Worm (Caenorhabditis elegans) whole organism, L2 larva: ENCODE data around the gene Y57G11C.51.
A peak's percentile ranks its signal among the peaks of the same experiment; 100 is the strongest.

Source experiments
- C34F6.9 ChIP-seq: fragments of 150-350 bp; optimal IDR thresholded peaks from 2 replicates; lab custom pipeline; 2014; ENCODE audit warnings: missing biosample characterization, missing genetic modification characterization
- F13H6.1 ChIP-seq: sonication (generic microtip); optimal IDR thresholded peaks from 2 replicates; lab custom pipeline; 2016; ENCODE audit warnings: missing genetic modification characterization, missing compliant biosample characterization
- Y55F3AM.14 ChIP-seq: fragments of 200-800 bp; sonication (Bioruptor generic); optimal IDR thresholded peaks from 2 replicates; lab custom pipeline; 2018; ENCODE audit warnings: mild to moderate bottlenecking, missing genetic modification characterization, missing compliant biosample characterization
- ZK546.5 ChIP-seq: sonication (generic microtip); optimal IDR thresholded peaks from 2 replicates; lab custom pipeline; 2017; ENCODE audit warnings: missing biosample characterization, missing genetic modification characterization
- aly-2 ChIP-seq: fragments of 150-350 bp; optimal IDR thresholded peaks from 2 replicates; lab custom pipeline; 2014; ENCODE audit warnings: missing biosample characterization, missing genetic modification characterization
- ama-1 ChIP-seq: fragments of 150-350 bp; optimal IDR thresholded peaks from 2 replicates; lab custom pipeline; 2018; ENCODE audit warnings: inconsistent platforms
- blmp-1 ChIP-seq: sonication (generic microtip); optimal IDR thresholded peaks from 2 replicates; lab custom pipeline; 2017; ENCODE audit warnings: missing genetic modification characterization, mild to moderate bottlenecking, missing compliant biosample characterization, antibody characterized with exemption, moderate library complexity; ENCODE audit not compliant: insufficient read depth
- ceh-16 ChIP-seq: fragments of 150-350 bp; optimal IDR thresholded peaks from 2 replicates; lab custom pipeline; 2014; ENCODE audit warnings: missing biosample characterization, missing genetic modification characterization
- ceh-82 ChIP-seq: fragments of 150-350 bp; optimal IDR thresholded peaks from 2 replicates; lab custom pipeline; 2014; ENCODE audit warnings: missing biosample characterization, missing genetic modification characterization
- crh-2 ChIP-seq: sonication (generic microtip); optimal IDR thresholded peaks from 2 replicates; lab custom pipeline; 2017; ENCODE audit warnings: missing biosample characterization, missing genetic modification characterization
- dmd-4 ChIP-seq: sonication (generic microtip); optimal IDR thresholded peaks from 2 replicates; lab custom pipeline; 2017; ENCODE audit warnings: missing biosample characterization, missing genetic modification characterization
- egl-27 ChIP-seq: sonication (generic microtip); optimal IDR thresholded peaks from 3 replicates; lab custom pipeline; 2017; ENCODE audit warnings: missing biosample characterization, missing genetic modification reagents, missing genetic modification characterization
- elt-3 ChIP-seq: sonication (generic microtip); optimal IDR thresholded peaks from 2 replicates; lab custom pipeline; 2017; ENCODE audit warnings: missing biosample characterization, missing genetic modification characterization
- fos-1 ChIP-seq: fragments of 150-350 bp; optimal IDR thresholded peaks from 2 replicates; lab custom pipeline; 2014; ENCODE audit warnings: missing biosample characterization, missing genetic modification characterization
- gmeb-1 ChIP-seq: fragments of 150-350 bp; optimal IDR thresholded peaks from 2 replicates; lab custom pipeline; 2014; ENCODE audit warnings: missing biosample characterization, missing genetic modification characterization
- lin-11 ChIP-seq: fragments of 150-350 bp; sonication (generic microtip); optimal IDR thresholded peaks from 2 replicates; lab custom pipeline; 2014; ENCODE audit warnings: missing biosample characterization, missing genetic modification characterization, inconsistent platforms, mixed read lengths
- lin-13 ChIP-seq: fragments of 150-350 bp; optimal IDR thresholded peaks from 2 replicates; lab custom pipeline; 2014; ENCODE audit warnings: missing biosample characterization, missing genetic modification reagents, missing genetic modification characterization
- lsy-2 ChIP-seq, 2 experiments: fragments of 150-350 bp in 1 of 2; sonication (generic microtip) in 1 of 2; optimal IDR thresholded peaks; 2 replicates each; lab custom pipeline; 2014 to 2017; ENCODE audit warnings: missing biosample characterization in 2 of 2, missing genetic modification characterization in 2 of 2
- mab-5 ChIP-seq: fragments of 150-350 bp; optimal IDR thresholded peaks from 2 replicates; lab custom pipeline; 2014; ENCODE audit warnings: missing biosample characterization, missing genetic modification characterization
- mbf-1 ChIP-seq: sonication (generic microtip); optimal IDR thresholded peaks from 2 replicates; lab custom pipeline; 2017; ENCODE audit warnings: missing biosample characterization, missing genetic modification characterization
- mdl-1 ChIP-seq, 2 experiments: fragments of 150-350 bp in 1 of 2; sonication (generic microtip) in 1 of 2; optimal IDR thresholded peaks; 2 replicates each; lab custom pipeline; 2017; ENCODE audit warnings: missing biosample characterization in 2 of 2, missing genetic modification characterization in 2 of 2
- nhr-10 ChIP-seq: sonication (generic microtip); optimal IDR thresholded peaks from 2 replicates; lab custom pipeline; 2017; ENCODE audit warnings: missing biosample characterization, missing genetic modification characterization
- nhr-129 ChIP-seq: fragments of 150-350 bp; optimal IDR thresholded peaks from 2 replicates; lab custom pipeline; 2014; ENCODE audit warnings: missing biosample characterization, missing genetic modification characterization
- nhr-21 ChIP-seq: fragments of 150-350 bp; optimal IDR thresholded peaks from 2 replicates; lab custom pipeline; 2014; ENCODE audit warnings: missing biosample characterization, missing genetic modification characterization
- nhr-23 ChIP-seq: fragments of 150-350 bp; optimal IDR thresholded peaks from 2 replicates; lab custom pipeline; 2014; ENCODE audit warnings: missing biosample characterization, missing genetic modification reagents, missing genetic modification characterization
- nhr-237 ChIP-seq: fragments of 150-350 bp; optimal IDR thresholded peaks from 2 replicates; lab custom pipeline; 2014; ENCODE audit warnings: missing biosample characterization, missing genetic modification characterization
- nhr-25 ChIP-seq: fragments of 150-350 bp; sonication (generic microtip); optimal IDR thresholded peaks from 3 replicates; lab custom pipeline; 2014; ENCODE audit warnings: missing biosample characterization, missing genetic modification characterization
- nhr-6 ChIP-seq: fragments of 150-350 bp; optimal IDR thresholded peaks from 2 replicates; lab custom pipeline; 2014; ENCODE audit warnings: missing biosample characterization, missing genetic modification characterization
- peb-1 ChIP-seq: fragments of 150-350 bp; optimal IDR thresholded peaks from 2 replicates; lab custom pipeline; 2014; ENCODE audit warnings: missing biosample characterization, missing genetic modification characterization
- sem-4 ChIP-seq: fragments of 150-350 bp; optimal IDR thresholded peaks from 2 replicates; lab custom pipeline; 2014; ENCODE audit warnings: missing biosample characterization, missing genetic modification reagents, missing genetic modification characterization
- skn-1 ChIP-seq: sonication (generic microtip); optimal IDR thresholded peaks from 2 replicates; lab custom pipeline; 2017; ENCODE audit warnings: missing biosample characterization, missing genetic modification characterization
- sma-3 ChIP-seq: sonication (generic microtip); optimal IDR thresholded peaks from 2 replicates; lab custom pipeline; 2016; ENCODE audit warnings: missing genetic modification reagents, missing genetic modification characterization, missing compliant biosample characterization
- sma-9 ChIP-seq, 2 experiments: fragments of 150-350 bp in 1 of 2; sonication (generic microtip) in 1 of 2; optimal IDR thresholded peaks; 2 replicates each; lab custom pipeline; 2014 to 2016; ENCODE audit warnings: missing genetic modification characterization in 2 of 2, mild to moderate bottlenecking in 1 of 2, missing biosample characterization in 1 of 2, missing compliant biosample characterization in 1 of 2, missing genetic modification reagents in 1 of 2, moderate library complexity in 1 of 2
- snpc-4 ChIP-seq: fragments of 150-350 bp; optimal IDR thresholded peaks from 2 replicates; lab custom pipeline; 2014; ENCODE audit warnings: missing biosample characterization, missing genetic modification characterization
- unc-55 ChIP-seq: fragments of 150-350 bp; sonication (generic microtip); optimal IDR thresholded peaks from 3 replicates; lab custom pipeline; 2014; ENCODE audit warnings: missing biosample characterization, missing genetic modification reagents, missing genetic modification characterization
- zag-1 ChIP-seq: fragments of 150-350 bp; optimal IDR thresholded peaks from 2 replicates; lab custom pipeline; 2014; ENCODE audit warnings: missing biosample characterization, missing genetic modification characterization
- ztf-11 ChIP-seq: sonication (generic microtip); optimal IDR thresholded peaks from 2 replicates; lab custom pipeline; 2017; ENCODE audit warnings: missing biosample characterization, missing genetic modification characterization
- ztf-4 ChIP-seq: fragments of 150-350 bp; optimal IDR thresholded peaks from 2 replicates; lab custom pipeline; 2014; ENCODE audit warnings: missing biosample characterization, missing genetic modification characterization

Gene Y57G11C.51

DNA sequence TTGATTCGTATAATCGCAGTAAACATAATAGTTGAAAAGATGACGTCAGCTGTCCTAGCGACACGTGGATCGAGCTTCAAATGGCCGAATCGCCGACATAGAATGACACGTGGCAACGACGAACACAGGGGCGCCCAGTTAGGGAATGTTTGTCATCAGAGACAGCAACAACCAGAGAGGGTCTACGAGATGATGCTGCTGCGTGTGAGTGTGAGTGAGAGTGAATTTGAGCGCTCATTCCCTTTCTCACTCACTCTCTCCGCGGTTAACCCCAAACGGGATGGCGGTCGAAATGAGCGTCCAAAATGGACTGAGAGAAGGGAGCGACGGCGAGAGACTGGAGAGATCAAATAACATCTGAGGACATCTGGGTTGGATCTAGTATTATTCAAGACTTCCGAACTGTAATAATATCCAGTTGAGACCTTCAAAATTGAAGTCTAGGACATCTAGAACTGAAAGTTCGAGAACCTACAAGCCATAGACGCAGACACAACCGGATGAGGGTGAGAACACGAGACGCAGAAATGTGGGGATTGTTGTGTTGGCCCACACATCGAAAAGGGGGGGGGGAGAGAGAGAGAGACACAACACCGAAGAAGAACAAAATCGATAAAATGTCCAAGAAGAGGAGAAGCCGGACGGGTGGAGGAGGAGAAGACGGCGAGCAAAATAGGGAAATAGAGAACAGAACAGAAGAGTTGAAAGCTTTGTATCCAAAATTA is 19.7 kb upstream of the Y57G11C.51 start:
- TF ChIP-seq dmd-4 (tag; lab: Kevin White, UChicago) (no peak), lsy-2 (tag; optimal IDR thresholded peaks at IDR 0.05; lab: Kevin White, UChicago) (peak; percentile 4 to 47), nhr-6 (tag; lab: Kevin White, UChicago) (no peak), snpc-4 (peak; percentile 53), unc-55 (peak; percentile 68), sma-3 (GFP tag; lab: Kevin White, UChicago) (peak; percentile 30), nhr-25 (tag; lab: Kevin White, UChicago) (peak; percentile 65), nhr-23 (no peak), lin-13 (peak; percentile 71), blmp-1 (tag; lab: Kevin White, UChicago) (peak; percentile 96), nhr-129 (tag; lab: Kevin White, UChicago) (peak; percentile 89), fos-1 (tag; lab: Kevin White, UChicago) (peak; percentile 50), C34F6.9 (tag; lab: Kevin White, UChicago) (peak; percentile 71), peb-1 (tag; lab: Kevin White, UChicago) (no peak), ztf-4 (tag; lab: Kevin White, UChicago) (peak; percentile 46), nhr-21 (tag; lab: Kevin White, UChicago) (peak; percentile 10), sem-4 (peak; percentile 38), F13H6.1 (tag; lab: Kevin White, UChicago) (peak; percentile 61), ceh-16 (tag; lab: Kevin White, UChicago) (peak; percentile 54), mbf-1 (tag; lab: Kevin White, UChicago) (no peak), mdl-1 (tag; optimal IDR thresholded peaks at IDR 0.05; lab: Kevin White, UChicago) (peak; percentile 16 to 22), ama-1 (lab: Kevin White, UChicago) (no peak), sma-9 (GFP tag; optimal IDR thresholded peaks at IDR 0.05; lab: Kevin White, UChicago) (peak; percentile 38), sma-9 (tag; optimal IDR thresholded peaks at IDR 0.05; lab: Kevin White, UChicago) (no peak), crh-2 (tag; lab: Kevin White, UChicago) (peak; percentile 97)

DNA sequence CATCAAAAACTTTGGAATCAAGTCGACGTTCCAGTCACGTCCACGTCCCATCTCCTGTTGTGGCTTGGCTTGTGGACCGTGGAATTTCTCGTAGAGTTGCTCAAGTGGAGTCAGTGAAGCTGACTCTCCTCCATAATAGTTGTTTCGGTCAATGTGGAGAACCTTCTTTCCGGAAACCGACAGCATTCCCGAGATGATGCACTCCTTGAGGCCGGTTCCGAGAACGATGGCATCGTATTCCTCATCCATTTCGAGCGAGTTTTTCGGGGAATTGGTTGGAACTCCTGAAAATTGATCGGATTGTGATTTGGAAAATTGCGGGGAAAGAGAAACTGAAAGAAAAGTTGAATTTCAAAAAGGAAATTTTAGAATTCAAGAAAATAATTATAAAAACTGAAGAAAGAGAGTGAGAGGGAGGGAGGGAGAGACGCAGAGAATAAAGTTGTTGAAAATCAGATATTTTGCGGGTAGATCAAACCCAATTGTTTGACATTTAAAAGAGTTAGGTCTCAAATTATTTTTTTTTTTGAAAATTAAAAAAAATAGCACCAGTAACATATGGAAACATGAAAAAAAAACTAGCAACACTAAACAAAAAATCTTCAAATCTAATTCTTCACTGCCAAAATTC is 18.4 kb upstream of the Y57G11C.51 start, which contains the start of gene gdi-1:
Gene gdi-1, minus strand, starts transcription at position 286 of the 631 bp plus-strand sequence.
- TF ChIP-seq lsy-2 (tag; optimal IDR thresholded peaks at IDR 0.05; lab: Kevin White, UChicago) (peak in 1 of 2 experiments; percentile 33), peb-1 (tag; lab: Kevin White, UChicago) (no peak), blmp-1 (tag; lab: Kevin White, UChicago) (no peak), Y55F3AM.14 (no peak), skn-1 (tag; lab: Kevin White, UChicago) (no peak), ztf-11 (tag; lab: Kevin White, UChicago) (no peak), crh-2 (tag; lab: Kevin White, UChicago) (no peak), aly-2 (tag; lab: Kevin White, UChicago) (no peak), F13H6.1 (tag; lab: Kevin White, UChicago) (no peak), ama-1 (lab: Kevin White, UChicago) (peak; percentile 45)

ce11 chrIV:14790579-14790978 is 16.2 kb upstream of the Y57G11C.51 start:
- TF ChIP-seq ama-1 (lab: Kevin White, UChicago) (peak; percentile 18), lsy-2 (tag; optimal IDR thresholded peaks at IDR 0.05; lab: Kevin White, UChicago) (peak in 1 of 2 experiments; percentile 13), ztf-11 (tag; lab: Kevin White, UChicago) (no peak), ceh-16 (tag; lab: Kevin White, UChicago) (no peak)
- TF ChIP-seq, all 48 proteins: peak for 2

DNA sequence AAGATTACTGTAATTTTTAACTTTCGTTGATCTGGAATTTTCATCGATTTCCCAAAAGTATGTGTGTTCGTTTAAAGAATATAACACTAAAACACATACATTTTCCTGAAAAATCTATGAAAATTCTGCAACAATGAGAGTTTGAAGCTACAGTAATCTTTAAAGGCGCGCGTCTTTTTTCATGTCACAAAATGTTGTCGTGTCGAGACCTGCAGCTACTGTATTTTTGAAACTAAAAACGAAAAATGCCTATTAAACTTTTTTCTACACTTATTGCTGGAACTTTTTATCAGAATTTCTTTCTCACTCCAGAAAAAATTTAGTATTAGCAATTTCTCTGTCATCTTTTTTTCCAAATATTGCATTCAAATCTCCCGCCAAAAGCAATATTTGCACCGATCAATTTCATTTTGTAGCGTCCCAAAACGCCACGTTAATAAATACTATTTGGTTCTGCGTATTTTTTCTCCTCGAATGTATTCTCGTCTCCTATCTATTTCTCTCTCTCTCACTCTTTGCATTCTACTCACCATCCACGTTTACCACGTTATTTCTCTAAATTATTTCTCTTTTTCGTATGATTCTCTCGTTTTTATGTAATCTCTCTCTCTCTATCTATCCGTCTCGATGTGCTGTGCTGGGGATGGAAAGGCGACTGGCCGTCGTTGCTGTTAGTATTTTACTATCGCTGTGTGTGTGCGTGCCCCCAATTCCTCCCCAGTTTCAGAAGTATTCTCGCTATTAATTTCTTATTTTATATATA is 12.2 kb upstream of the Y57G11C.51 start, which contains the start of gene melo-1:
Gene melo-1, plus strand, starts transcription at position 658 of the 763 bp plus-strand sequence.
- TF ChIP-seq nhr-6 (tag; lab: Kevin White, UChicago) (peak; percentile 14), mdl-1 (tag; optimal IDR thresholded peaks at IDR 0.05; lab: Kevin White, UChicago) (no peak), sma-3 (GFP tag; lab: Kevin White, UChicago) (peak; percentile 39), elt-3 (tag; lab: Kevin White, UChicago) (no peak), mab-5 (tag; lab: Kevin White, UChicago) (peak; percentile 23), mbf-1 (tag; lab: Kevin White, UChicago) (no peak), ceh-16 (tag; lab: Kevin White, UChicago) (no peak), gmeb-1 (tag; lab: Kevin White, UChicago) (peak; percentile 60), zag-1 (tag; lab: Kevin White, UChicago) (no peak), egl-27 (peak; percentile 5), nhr-25 (tag; lab: Kevin White, UChicago) (peak; percentile 17), nhr-10 (tag; lab: Kevin White, UChicago) (no peak), fos-1 (tag; lab: Kevin White, UChicago) (peak; percentile 32), unc-55 (peak; percentile 56), aly-2 (tag; lab: Kevin White, UChicago) (no peak), sma-9 (GFP tag; optimal IDR thresholded peaks at IDR 0.05; lab: Kevin White, UChicago) (peak; percentile 4), sma-9 (tag; optimal IDR thresholded peaks at IDR 0.05; lab: Kevin White, UChicago) (no peak), ZK546.5 (tag; lab: Kevin White, UChicago) (no peak), nhr-237 (tag; lab: Kevin White, UChicago) (no peak), lin-11 (tag; lab: Kevin White, UChicago) (no peak), lin-13 (peak; percentile 36), ceh-82 (no peak), F13H6.1 (tag; lab: Kevin White, UChicago) (peak; percentile 55), lsy-2 (tag; optimal IDR thresholded peaks at IDR 0.05; lab: Kevin White, UChicago) (peak in 1 of 2 experiments; percentile 62), crh-2 (tag; lab: Kevin White, UChicago) (peak; percentile 86), C34F6.9 (tag; lab: Kevin White, UChicago) (peak; percentile 90), ama-1 (lab: Kevin White, UChicago) (peak; percentile 25), nhr-21 (tag; lab: Kevin White, UChicago) (no peak)
